Worm (Caenorhabditis elegans): ENCODE data around the gene txt-10.

- TF ChIP-seq F13H6.1 (tag; optimal IDR thresholded peaks at IDR 0.05), result no peak
- no peak for TF ChIP-seq hlh-30 (tag; optimal IDR thresholded peaks at IDR 0.05; ENCODE audit: insufficient read depth)
- no peak for TF ChIP-seq ceh-19 (GFP tag; optimal IDR thresholded peaks at IDR 0.05)
- no peak for TF ChIP-seq elt-2 (tag; optimal IDR thresholded peaks at IDR 0.05)
- no peak for TF ChIP-seq npax-4 (tag; optimal IDR thresholded peaks at IDR 0.05)
- no peak for TF ChIP-seq fkh-10 (GFP tag; optimal IDR thresholded peaks at IDR 0.05)
- no peak for TF ChIP-seq hlh-15 (tag; optimal IDR thresholded peaks at IDR 0.05)
- no peak for TF ChIP-seq pqm-1 (tag; optimal IDR thresholded peaks at IDR 0.05)
- no peak for TF ChIP-seq ceh-48 (tag; optimal IDR thresholded peaks at IDR 0.05)
- TF ChIP-seq pha-4 (tag; optimal IDR thresholded peaks at IDR 0.05), result no peak
- TF ChIP-seq T23F11.4 (GFP tag; optimal IDR thresholded peaks at IDR 0.05), result no peak
- no peak for TF ChIP-seq ama-1 (optimal IDR thresholded peaks at IDR 0.05)
- TF ChIP-seq ceh-24 (tag; optimal IDR thresholded peaks at IDR 0.05), result no peak
These were observed 31.5 kb upstream of the txt-10 start for ce11 chrV:10564140-10564539.
